Worm (Caenorhabditis elegans) whole organism, L4 larva: ENCODE results near the gene spe-45.
A peak's percentile ranks its signal among the peaks of the same experiment; 100 is the strongest.

Experiments
- D1046.2 ChIP-seq: fragments of 200-800 bp; sonication (Bioruptor generic); IDR thresholded peaks from 2 replicates; pipeline ENCODE4 v1.3.6; 2022; ENCODE audit warnings: missing genetic modification characterization, missing compliant biosample characterization
- F26F4.8 ChIP-seq: fragments of 200-800 bp; sonication (Bioruptor generic); conservative IDR thresholded peaks from 2 replicates; pipeline ENCODE4 v1.3.6; 2022; ENCODE audit warnings: missing genetic modification characterization, missing compliant biosample characterization
- F37D6.2 ChIP-seq: sonication (generic microtip); optimal IDR thresholded peaks from 2 replicates; lab custom pipeline; 2016; ENCODE audit warnings: mild to moderate bottlenecking, missing genetic modification characterization, missing compliant biosample characterization
- T26A8.4 ChIP-seq: fragments of 200-800 bp; sonication (Bioruptor generic); IDR thresholded peaks from 2 replicates; pipeline ENCODE4 v1.3.6; 2022; ENCODE audit warnings: missing genetic modification characterization, missing compliant biosample characterization
- Y105C5A.15 ChIP-seq: fragments of 200-800 bp; sonication (Bioruptor generic); IDR thresholded peaks from 2 replicates; pipeline ENCODE4 v1.3.6; 2022; ENCODE audit warnings: missing genetic modification characterization, missing compliant biosample characterization
- Y48G9A.11 ChIP-seq: fragments of 200-800 bp; sonication (Bioruptor generic); IDR thresholded peaks from 2 replicates; pipeline ENCODE4 v1.3.6; 2022; ENCODE audit warnings: missing genetic modification reagents, missing genetic modification characterization, missing compliant biosample characterization
- Y75B8A.6 ChIP-seq: fragments of 200-800 bp; sonication (Bioruptor generic); IDR thresholded peaks from 2 replicates; pipeline ENCODE4 v1.3.6; 2022; ENCODE audit warnings: missing genetic modification reagents, missing genetic modification characterization, missing compliant biosample characterization
- ZK337.2 ChIP-seq: fragments of 200-800 bp; sonication (Bioruptor generic); IDR thresholded peaks from 2 replicates; pipeline ENCODE4 v1.3.6; 2022; ENCODE audit warnings: missing genetic modification reagents, missing genetic modification characterization, missing compliant biosample characterization
- aha-1 ChIP-seq: fragments of 150-350 bp; peaks from one replicate; lab custom pipeline; 2014; ENCODE audit warnings: missing biosample characterization, missing genetic modification characterization
- arid-1 ChIP-seq: fragments of 200-800 bp; sonication (Bioruptor generic); conservative IDR thresholded peaks from 2 replicates; pipeline ENCODE4 v1.3.6; 2022; ENCODE audit warnings: missing genetic modification reagents, missing genetic modification characterization, missing compliant biosample characterization
- ceh-28 ChIP-seq: fragments of 150-350 bp; optimal IDR thresholded peaks from 2 replicates; lab custom pipeline; 2014; ENCODE audit warnings: missing biosample characterization, missing genetic modification reagents, missing genetic modification characterization
- ceh-32 ChIP-seq: sonication (generic microtip); optimal IDR thresholded peaks from 2 replicates; lab custom pipeline; 2016; ENCODE audit warnings: mild to moderate bottlenecking, missing genetic modification characterization, missing compliant biosample characterization; ENCODE audit not compliant: poor library complexity
- ceh-62 ChIP-seq: sonication (generic microtip); optimal IDR thresholded peaks from 2 replicates; lab custom pipeline; 2017; ENCODE audit warnings: missing biosample characterization, missing genetic modification characterization
- ceh-82 ChIP-seq: sonication (generic microtip); optimal IDR thresholded peaks from 2 replicates; lab custom pipeline; 2017; ENCODE audit warnings: missing biosample characterization, missing genetic modification characterization
- ces-1 ChIP-seq: fragments of 150-350 bp; sonication (generic microtip); optimal IDR thresholded peaks from 4 replicates; lab custom pipeline; 2014; ENCODE audit warnings: missing biosample characterization, missing genetic modification reagents, missing genetic modification characterization
- cey-2 ChIP-seq: sonication (generic microtip); optimal IDR thresholded peaks from 3 replicates; lab custom pipeline; 2017; ENCODE audit warnings: missing genetic modification characterization, mild to moderate bottlenecking, missing compliant biosample characterization, antibody characterized with exemption, borderline replicate concordance; ENCODE audit not compliant: insufficient read depth
- ctbp-1 ChIP-seq: fragments of 200-800 bp; sonication (Bioruptor generic); IDR thresholded peaks from 2 replicates; pipeline ENCODE4 v1.3.6; 2022; ENCODE audit warnings: missing genetic modification reagents, missing genetic modification characterization, missing compliant biosample characterization
- daf-16 ChIP-seq, 3 experiments: sonication (generic microtip); optimal IDR thresholded peaks; 2 replicates each; lab custom pipeline; 2016 to 2017; ENCODE audit warnings: missing genetic modification characterization in 3 of 3, missing genetic modification reagents in 3 of 3, mild to moderate bottlenecking in 2 of 3, missing compliant biosample characterization in 2 of 3, missing biosample characterization in 1 of 3, moderate library complexity in 1 of 3
- daf-8 ChIP-seq: fragments of 200-800 bp; sonication (Bioruptor generic); IDR thresholded peaks from 2 replicates; pipeline ENCODE4 v1.3.6; 2022; ENCODE audit warnings: missing genetic modification characterization, missing compliant biosample characterization
- dmd-9 ChIP-seq: fragments of 200-800 bp; sonication (Bioruptor generic); IDR thresholded peaks from 2 replicates; pipeline ENCODE4 v1.3.6; 2022; ENCODE audit warnings: missing genetic modification reagents, missing genetic modification characterization, missing compliant biosample characterization
- dpl-1 ChIP-seq: fragments of 150-350 bp; optimal IDR thresholded peaks from 2 replicates; lab custom pipeline; 2014; ENCODE audit warnings: missing biosample characterization, missing genetic modification reagents, missing genetic modification characterization
- dve-1 ChIP-seq: sonication (generic microtip); optimal IDR thresholded peaks from 2 replicates; lab custom pipeline; 2017; ENCODE audit warnings: antibody characterized with exemption, mild to moderate bottlenecking, missing genetic modification characterization, missing compliant biosample characterization; ENCODE audit not compliant: insufficient read depth
- egl-27 ChIP-seq: sonication (generic microtip); optimal IDR thresholded peaks from 3 replicates; lab custom pipeline; 2017; ENCODE audit warnings: missing biosample characterization, missing genetic modification reagents, missing genetic modification characterization
- egl-43 ChIP-seq: fragments of 200-800 bp; sonication (Bioruptor generic); IDR thresholded peaks from 2 replicates; pipeline ENCODE4 v1.3.6; 2022; ENCODE audit warnings: missing genetic modification reagents, missing genetic modification characterization, missing compliant biosample characterization
- fkh-10 ChIP-seq: fragments of 150-350 bp; optimal IDR thresholded peaks from 2 replicates; lab custom pipeline; 2014; ENCODE audit warnings: missing biosample characterization, missing genetic modification reagents, missing genetic modification characterization
- hif-1 ChIP-seq, 2 experiments: sonication (generic microtip); optimal IDR thresholded peaks; 2 replicates each; lab custom pipeline; 2016 to 2017; ENCODE audit warnings: missing compliant biosample characterization in 2 of 2, missing genetic modification characterization in 2 of 2, missing genetic modification reagents in 2 of 2, missing genotype in 2 of 2, mild to moderate bottlenecking in 1 of 2
- hlh-11 ChIP-seq: fragments of 200-800 bp; sonication (Bioruptor generic); optimal IDR thresholded peaks from 2 replicates; lab custom pipeline; 2018; ENCODE audit warnings: mild to moderate bottlenecking, missing genetic modification characterization, missing compliant biosample characterization
- hmg-1.1 ChIP-seq: fragments of 200-800 bp; sonication (Bioruptor generic); IDR thresholded peaks from 2 replicates; pipeline ENCODE4 v1.3.6; 2022; ENCODE audit warnings: missing genetic modification reagents, missing genetic modification characterization, missing compliant biosample characterization
- lim-7 ChIP-seq: fragments of 200-800 bp; sonication (Bioruptor generic); IDR thresholded peaks from 2 replicates; pipeline ENCODE4 v1.3.6; 2022; ENCODE audit warnings: missing genetic modification characterization, missing compliant biosample characterization
- lin-1 ChIP-seq: fragments of 200-800 bp; sonication (Bioruptor generic); IDR thresholded peaks from 2 replicates; pipeline ENCODE4 v1.3.6; 2022; ENCODE audit warnings: missing genetic modification reagents, missing genetic modification characterization, missing compliant biosample characterization
- lin-15B ChIP-seq: fragments of 150-350 bp; sonication (generic microtip); optimal IDR thresholded peaks from 3 replicates; lab custom pipeline; 2014; ENCODE audit warnings: missing biosample characterization, missing genetic modification characterization
- madf-9 ChIP-seq: fragments of 200-800 bp; sonication (Bioruptor generic); conservative IDR thresholded peaks from 2 replicates; pipeline ENCODE4 v1.3.6; 2022; ENCODE audit warnings: missing genetic modification reagents, missing genetic modification characterization, missing compliant biosample characterization
- mep-1 ChIP-seq: fragments of 150-350 bp; sonication (generic microtip); optimal IDR thresholded peaks from 3 replicates; lab custom pipeline; 2014; ENCODE audit warnings: missing biosample characterization, missing genetic modification characterization
- mes-2 ChIP-seq: sonication (generic microtip); optimal IDR thresholded peaks from 2 replicates; lab custom pipeline; 2016; ENCODE audit warnings: missing genotype, mild to moderate bottlenecking, missing genetic modification characterization, missing compliant biosample characterization; ENCODE audit not compliant: poor library complexity, severe bottlenecking
- mxl-3 ChIP-seq: fragments of 200-800 bp; sonication (Bioruptor generic); optimal IDR thresholded peaks from 2 replicates; lab custom pipeline; 2018; ENCODE audit warnings: mild to moderate bottlenecking, missing genetic modification characterization, missing compliant biosample characterization
- nhr-10 ChIP-seq: fragments of 150-350 bp; optimal IDR thresholded peaks from 2 replicates; lab custom pipeline; 2014; ENCODE audit warnings: missing biosample characterization, missing genetic modification characterization
- nhr-102 ChIP-seq: sonication (generic microtip); optimal IDR thresholded peaks from 2 replicates; lab custom pipeline; 2016; ENCODE audit warnings: mild to moderate bottlenecking, missing genetic modification characterization, moderate library complexity, missing compliant biosample characterization
- nhr-11 ChIP-seq: fragments of 150-350 bp; optimal IDR thresholded peaks from 2 replicates; lab custom pipeline; 2014; ENCODE audit warnings: missing biosample characterization, missing genetic modification characterization
- nhr-42 ChIP-seq: fragments of 200-800 bp; sonication (Bioruptor generic); IDR thresholded peaks from 2 replicates; pipeline ENCODE4 v1.3.6; 2022; ENCODE audit warnings: missing genetic modification characterization, missing compliant biosample characterization
- nhr-6 ChIP-seq: fragments of 150-350 bp; optimal IDR thresholded peaks from 2 replicates; lab custom pipeline; 2014; ENCODE audit warnings: missing biosample characterization, missing genetic modification characterization
- skn-1 ChIP-seq: fragments of 150-350 bp; optimal IDR thresholded peaks from 2 replicates; lab custom pipeline; 2014; ENCODE audit warnings: missing biosample characterization, missing genetic modification characterization
- vab-7 ChIP-seq: fragments of 200-800 bp; sonication (Bioruptor generic); IDR thresholded peaks from 2 replicates; pipeline ENCODE4 v1.3.6; 2022; ENCODE audit warnings: missing genetic modification reagents, missing genetic modification characterization, missing compliant biosample characterization
- zag-1 ChIP-seq: fragments of 150-350 bp; optimal IDR thresholded peaks from 2 replicates; lab custom pipeline; 2014; ENCODE audit warnings: missing biosample characterization, missing genetic modification characterization
- zfp-2 ChIP-seq: sonication (generic microtip); optimal IDR thresholded peaks from 2 replicates; lab custom pipeline; 2016; ENCODE audit warnings: mild to moderate bottlenecking, missing genetic modification characterization, missing compliant biosample characterization
- zip-2 ChIP-seq: fragments of 150-350 bp; optimal IDR thresholded peaks from 2 replicates; lab custom pipeline; 2014; ENCODE audit warnings: missing biosample characterization, missing genetic modification characterization

spe-45 gene

ce11 chrIV:12420455-12420854 is 30.6 kb upstream of the spe-45 start, which contains the start of gene ugt-65 (continued):
- TF ChIP-seq daf-16 (GFP tag; optimal IDR thresholded peaks at IDR 0.05; lab: Kevin White, UChicago) (no peak), daf-16 (tag; optimal IDR thresholded peaks at IDR 0.05; lab: Kevin White, UChicago) (peak; percentile 74), Y48G9A.11 (GFP tag; lab: Robert Waterston, UW) (no peak), ZK337.2 (GFP tag; lab: Robert Waterston, UW) (no peak), nhr-6 (tag; lab: Kevin White, UChicago) (no peak), nhr-10 (tag; lab: Kevin White, UChicago) (no peak), aha-1 (tag; lab: Kevin White, UChicago) (no peak)

ce11 chrIV:12419291-12419690 is 29.4 kb upstream of the spe-45 start:
- TF ChIP-seq egl-43 (GFP tag; lab: Robert Waterston, UW): no peak
- TF ChIP-seq nhr-11: no peak
- TF ChIP-seq fkh-10: peak; percentile 54
- no peak for TF ChIP-seq T26A8.4 (GFP tag; lab: Robert Waterston, UW)
- peak; percentile 14 for TF ChIP-seq mep-1 (tag; lab: Kevin White, UChicago)
- TF ChIP-seq, all 104 proteins: peak for 2

DNA sequence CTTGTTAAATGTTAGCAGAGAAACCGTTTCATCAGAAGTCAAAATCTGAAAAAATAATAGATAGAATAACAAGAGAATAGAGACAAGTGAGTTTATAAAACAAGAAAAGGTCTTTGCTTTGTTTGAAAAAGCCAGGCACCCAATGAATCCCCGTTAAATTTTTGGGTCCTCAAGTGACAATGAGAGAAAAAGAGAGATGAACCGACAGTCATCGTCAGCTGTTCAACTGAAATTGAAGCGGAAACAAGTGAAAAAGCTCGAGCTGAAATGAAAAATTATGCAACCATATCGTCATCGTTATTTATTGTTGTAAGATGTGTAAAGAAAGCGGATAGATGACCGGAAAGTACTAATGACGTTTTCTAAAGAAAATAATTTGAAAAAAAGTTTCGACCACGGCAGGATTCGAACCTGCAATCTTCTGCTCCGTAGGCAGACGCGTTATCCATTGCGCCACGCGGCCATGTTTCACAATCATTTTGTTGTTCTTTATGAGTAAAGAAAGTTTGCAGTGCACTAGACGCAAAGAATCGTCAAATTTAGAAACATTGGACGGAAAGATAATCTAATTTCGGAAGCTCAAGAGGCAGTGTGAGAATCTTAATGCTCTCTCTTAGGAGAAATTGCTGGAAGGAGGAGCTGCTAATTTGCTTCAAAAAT is 27.8 kb upstream of the spe-45 start, which contains the start of gene F08G5.3:
F08G5.3 (minus strand) TSS at position 51 of the 660 bp plus-strand sequence.
- TF ChIP-seq dmd-9 (GFP tag; lab: Robert Waterston, UW): peak; percentile 74; the same call in 1 of the 2 replicates
- TF ChIP-seq zag-1: no peak
- TF ChIP-seq ceh-82 (tag; lab: Kevin White, UChicago): no peak
- TF ChIP-seq ces-1 (GFP tag; lab: Kevin White, UChicago): no peak
- TF ChIP-seq ceh-62 (tag; lab: Kevin White, UChicago): no peak
- no peak for TF ChIP-seq zfp-2 (tag; lab: Kevin White, UChicago)
- no peak for TF ChIP-seq ceh-32 (tag; lab: Kevin White, UChicago)
- TF ChIP-seq ZK337.2 (GFP tag; lab: Robert Waterston, UW): peak; percentile 73
- TF ChIP-seq F26F4.8 (GFP tag; lab: Robert Waterston, UW): peak; percentile 90
- TF ChIP-seq nhr-10 (tag; lab: Kevin White, UChicago): no peak
- peak in 1 of 2 experiments; percentile 33 for TF ChIP-seq hif-1 (tag; optimal IDR thresholded peaks at IDR 0.05; lab: Kevin White, UChicago)
- peak; percentile 91 for TF ChIP-seq vab-7 (GFP tag; lab: Robert Waterston, UW)
- peak; percentile 55; the same call in 1 of the 2 replicates for TF ChIP-seq lin-1 (GFP tag; lab: Robert Waterston, UW)
- peak; percentile 59 for TF ChIP-seq hlh-11 (tag; lab: Kevin White, UChicago)
- TF ChIP-seq T26A8.4 (GFP tag; lab: Robert Waterston, UW): peak; percentile 67
- TF ChIP-seq Y48G9A.11 (GFP tag; lab: Robert Waterston, UW): peak; percentile 86
- no peak for TF ChIP-seq mxl-3 (GFP tag; lab: Kevin White, UChicago)
- peak; percentile 73 for TF ChIP-seq mes-2
- TF ChIP-seq zip-2 (tag; lab: Kevin White, UChicago): no peak
- no peak for TF ChIP-seq skn-1 (tag; lab: Kevin White, UChicago)
- no peak for TF ChIP-seq madf-9 (GFP tag; lab: Robert Waterston, UW)
- no peak for TF ChIP-seq nhr-42 (GFP tag; lab: Robert Waterston, UW)
- TF ChIP-seq dpl-1: no peak
- TF ChIP-seq hmg-1.1 (GFP tag; lab: Robert Waterston, UW): peak; percentile 76
- TF ChIP-seq nhr-102: peak; percentile 65
- TF ChIP-seq lin-15B (tag; lab: Kevin White, UChicago): no peak
- no peak for TF ChIP-seq F37D6.2
- TF ChIP-seq daf-8 (GFP tag; lab: Robert Waterston, UW): no peak
- 0 out of 2 replicates have a peak, but pooled peaks have one; percentile 53 for TF ChIP-seq Y75B8A.6
- TF ChIP-seq ceh-28: no peak
- TF ChIP-seq nhr-11: no peak
- no peak for TF ChIP-seq cey-2 (tag; lab: Kevin White, UChicago)
- peak; percentile 86 for TF ChIP-seq arid-1 (GFP tag; lab: Robert Waterston, UW)
- TF ChIP-seq Y105C5A.15 (GFP tag; lab: Robert Waterston, UW): peak; percentile 85; the same call in 1 of the 2 replicates
- TF ChIP-seq dve-1: peak; percentile 52
- peak; percentile 82; the same call in 1 of the 2 replicates for TF ChIP-seq D1046.2
- TF ChIP-seq egl-27 (tag; lab: Kevin White, UChicago): no peak
- TF ChIP-seq ctbp-1 (GFP tag; lab: Robert Waterston, UW): peak; percentile 76
- TF ChIP-seq lim-7: peak; percentile 95
